Worm (Caenorhabditis elegans) whole organism, L2 larva: ENCODE results near the gene mdh-1.

ENCODE experiments used
- R02D3.7 ChIP-seq: fragments of 150-350 bp; optimal IDR thresholded peaks from 2 replicates; lab custom pipeline; 2014; ENCODE audit warnings: missing biosample characterization, missing genetic modification characterization
- Y55F3AM.14 ChIP-seq: fragments of 200-800 bp; sonication (Bioruptor generic); optimal IDR thresholded peaks from 2 replicates; lab custom pipeline; 2018; ENCODE audit warnings: mild to moderate bottlenecking, missing genetic modification characterization, missing compliant biosample characterization
- alr-1 ChIP-seq: fragments of 150-350 bp; optimal IDR thresholded peaks from 2 replicates; lab custom pipeline; 2014; ENCODE audit warnings: missing biosample characterization, missing genetic modification characterization
- aly-2 ChIP-seq: fragments of 150-350 bp; optimal IDR thresholded peaks from 2 replicates; lab custom pipeline; 2014; ENCODE audit warnings: missing biosample characterization, missing genetic modification characterization
- ceh-16 ChIP-seq: fragments of 150-350 bp; optimal IDR thresholded peaks from 2 replicates; lab custom pipeline; 2014; ENCODE audit warnings: missing biosample characterization, missing genetic modification characterization
- ceh-82 ChIP-seq: fragments of 150-350 bp; optimal IDR thresholded peaks from 2 replicates; lab custom pipeline; 2014; ENCODE audit warnings: missing biosample characterization, missing genetic modification characterization
- crh-2 ChIP-seq: sonication (generic microtip); optimal IDR thresholded peaks from 2 replicates; lab custom pipeline; 2017; ENCODE audit warnings: missing biosample characterization, missing genetic modification characterization
- dmd-4 ChIP-seq: sonication (generic microtip); optimal IDR thresholded peaks from 2 replicates; lab custom pipeline; 2017; ENCODE audit warnings: missing biosample characterization, missing genetic modification characterization
- elt-3 ChIP-seq: sonication (generic microtip); optimal IDR thresholded peaks from 2 replicates; lab custom pipeline; 2017; ENCODE audit warnings: missing biosample characterization, missing genetic modification characterization
- fos-1 ChIP-seq: fragments of 150-350 bp; optimal IDR thresholded peaks from 2 replicates; lab custom pipeline; 2014; ENCODE audit warnings: missing biosample characterization, missing genetic modification characterization
- gmeb-1 ChIP-seq: fragments of 150-350 bp; optimal IDR thresholded peaks from 2 replicates; lab custom pipeline; 2014; ENCODE audit warnings: missing biosample characterization, missing genetic modification characterization
- lin-13 ChIP-seq: fragments of 150-350 bp; optimal IDR thresholded peaks from 2 replicates; lab custom pipeline; 2014; ENCODE audit warnings: missing biosample characterization, missing genetic modification reagents, missing genetic modification characterization
- lin-39 ChIP-seq: fragments of 150-350 bp; optimal IDR thresholded peaks from 2 replicates; lab custom pipeline; 2014; ENCODE audit warnings: missing biosample characterization, missing genetic modification reagents, missing genetic modification characterization
- lsy-2 ChIP-seq, 2 experiments: fragments of 150-350 bp in 1 of 2; sonication (generic microtip) in 1 of 2; optimal IDR thresholded peaks; 2 replicates each; lab custom pipeline; 2014 to 2017; ENCODE audit warnings: missing biosample characterization in 2 of 2, missing genetic modification characterization in 2 of 2
- mab-5 ChIP-seq: fragments of 150-350 bp; optimal IDR thresholded peaks from 2 replicates; lab custom pipeline; 2014; ENCODE audit warnings: missing biosample characterization, missing genetic modification characterization
- mbf-1 ChIP-seq: sonication (generic microtip); optimal IDR thresholded peaks from 2 replicates; lab custom pipeline; 2017; ENCODE audit warnings: missing biosample characterization, missing genetic modification characterization
- mdl-1 ChIP-seq, 2 experiments: fragments of 150-350 bp in 1 of 2; sonication (generic microtip) in 1 of 2; optimal IDR thresholded peaks; 2 replicates each; lab custom pipeline; 2017; ENCODE audit warnings: missing biosample characterization in 2 of 2, missing genetic modification characterization in 2 of 2
- nhr-10 ChIP-seq: sonication (generic microtip); optimal IDR thresholded peaks from 2 replicates; lab custom pipeline; 2017; ENCODE audit warnings: missing biosample characterization, missing genetic modification characterization
- nhr-11 ChIP-seq: fragments of 150-350 bp; optimal IDR thresholded peaks from 2 replicates; lab custom pipeline; 2014; ENCODE audit warnings: missing biosample characterization, missing genetic modification characterization
- nhr-12 ChIP-seq: fragments of 150-350 bp; optimal IDR thresholded peaks from 2 replicates; lab custom pipeline; 2014; ENCODE audit warnings: missing biosample characterization, missing genetic modification characterization
- nhr-129 ChIP-seq: fragments of 150-350 bp; optimal IDR thresholded peaks from 2 replicates; lab custom pipeline; 2014; ENCODE audit warnings: missing biosample characterization, missing genetic modification characterization
- nhr-21 ChIP-seq: fragments of 150-350 bp; optimal IDR thresholded peaks from 2 replicates; lab custom pipeline; 2014; ENCODE audit warnings: missing biosample characterization, missing genetic modification characterization
- nhr-23 ChIP-seq: fragments of 150-350 bp; optimal IDR thresholded peaks from 2 replicates; lab custom pipeline; 2014; ENCODE audit warnings: missing biosample characterization, missing genetic modification reagents, missing genetic modification characterization
- nhr-237 ChIP-seq: fragments of 150-350 bp; optimal IDR thresholded peaks from 2 replicates; lab custom pipeline; 2014; ENCODE audit warnings: missing biosample characterization, missing genetic modification characterization
- nhr-6 ChIP-seq: fragments of 150-350 bp; optimal IDR thresholded peaks from 2 replicates; lab custom pipeline; 2014; ENCODE audit warnings: missing biosample characterization, missing genetic modification characterization
- nhr-77 ChIP-seq: fragments of 150-350 bp; optimal IDR thresholded peaks from 2 replicates; lab custom pipeline; 2014; ENCODE audit warnings: missing biosample characterization, missing genetic modification characterization
- peb-1 ChIP-seq: fragments of 150-350 bp; optimal IDR thresholded peaks from 2 replicates; lab custom pipeline; 2014; ENCODE audit warnings: missing biosample characterization, missing genetic modification characterization
- skn-1 ChIP-seq: sonication (generic microtip); optimal IDR thresholded peaks from 2 replicates; lab custom pipeline; 2017; ENCODE audit warnings: missing biosample characterization, missing genetic modification characterization
- sma-3 ChIP-seq: sonication (generic microtip); optimal IDR thresholded peaks from 2 replicates; lab custom pipeline; 2016; ENCODE audit warnings: missing genetic modification reagents, missing genetic modification characterization, missing compliant biosample characterization
- sma-9 ChIP-seq, 2 experiments: fragments of 150-350 bp in 1 of 2; sonication (generic microtip) in 1 of 2; optimal IDR thresholded peaks; 2 replicates each; lab custom pipeline; 2014 to 2016; ENCODE audit warnings: missing genetic modification characterization in 2 of 2, mild to moderate bottlenecking in 1 of 2, missing biosample characterization in 1 of 2, missing compliant biosample characterization in 1 of 2, missing genetic modification reagents in 1 of 2, moderate library complexity in 1 of 2
- snpc-4 ChIP-seq: fragments of 150-350 bp; optimal IDR thresholded peaks from 2 replicates; lab custom pipeline; 2014; ENCODE audit warnings: missing biosample characterization, missing genetic modification characterization
- unc-55 ChIP-seq: fragments of 150-350 bp; sonication (generic microtip); optimal IDR thresholded peaks from 3 replicates; lab custom pipeline; 2014; ENCODE audit warnings: missing biosample characterization, missing genetic modification reagents, missing genetic modification characterization
- unc-62 ChIP-seq: fragments of 150-350 bp; optimal IDR thresholded peaks from 2 replicates; lab custom pipeline; 2014; ENCODE audit warnings: missing biosample characterization, missing genetic modification reagents, missing genetic modification characterization
- zag-1 ChIP-seq: fragments of 150-350 bp; optimal IDR thresholded peaks from 2 replicates; lab custom pipeline; 2014; ENCODE audit warnings: missing biosample characterization, missing genetic modification characterization
- ztf-1 ChIP-seq: fragments of 200-800 bp; sonication (Bioruptor generic); conservative IDR thresholded peaks from 2 replicates; pipeline ENCODE4 v1.3.6; 2022; ENCODE audit warnings: missing genetic modification characterization, missing compliant biosample characterization
- ztf-4 ChIP-seq: fragments of 150-350 bp; optimal IDR thresholded peaks from 2 replicates; lab custom pipeline; 2014; ENCODE audit warnings: missing biosample characterization, missing genetic modification characterization

mdh-1 gene

DNA sequence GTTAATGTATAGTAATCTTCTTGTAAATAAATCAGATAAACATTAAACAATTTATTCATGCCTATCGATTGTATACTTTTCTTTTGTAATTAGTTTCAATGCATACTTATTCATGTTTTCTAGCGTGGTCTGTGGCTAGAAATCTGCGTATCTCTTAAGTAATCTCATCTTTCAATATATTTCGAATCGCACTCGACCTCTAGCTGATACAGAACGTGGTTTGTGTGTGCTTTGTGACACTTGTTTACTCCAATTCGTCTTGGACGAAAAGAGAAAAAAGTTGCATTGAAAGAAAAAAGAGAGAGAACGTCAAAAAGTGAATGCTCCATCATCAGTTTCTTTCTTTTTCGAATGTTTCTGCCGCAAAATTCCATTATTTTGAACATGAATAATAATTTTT is 17.9 kb downstream of the mdh-1 start:
- TF ChIP-seq nhr-129 (peak; percentile 2), nhr-12 (no peak)
- TF ChIP-seq, all 48 proteins: peak for 1

DNA sequence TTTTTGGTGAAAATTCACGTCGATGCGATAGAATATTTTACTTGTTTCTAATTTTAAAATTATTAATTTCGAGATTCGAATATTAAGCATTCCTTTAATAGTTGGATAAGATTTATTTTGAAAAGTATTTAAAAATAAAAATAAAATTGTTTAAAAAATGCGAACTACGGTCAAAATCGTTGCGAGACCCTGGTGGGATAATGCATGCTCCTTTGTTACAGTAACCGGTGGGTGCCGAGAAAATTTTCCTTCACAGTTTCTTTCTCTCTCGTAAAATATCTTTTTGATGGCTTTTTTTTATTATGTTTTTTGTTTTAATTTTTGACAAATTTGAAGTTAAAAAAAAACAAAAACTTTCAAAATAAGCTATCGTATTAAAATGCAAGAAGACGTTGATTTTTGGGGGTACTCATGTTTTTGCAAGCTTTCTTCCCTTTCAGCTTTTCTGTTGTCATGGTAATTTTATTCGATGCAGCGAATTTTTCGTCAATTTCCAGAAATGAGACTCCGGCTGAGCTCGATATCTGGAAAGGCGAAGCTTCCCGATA is 19.6 kb downstream of the mdh-1 start, which contains the start of gene dgtr-1:
Gene dgtr-1, plus strand, starts transcription at position 498 of the 548 bp plus-strand sequence.
- TF ChIP-seq mdl-1 (tag; optimal IDR thresholded peaks at IDR 0.05; lab: Kevin White, UChicago) (no peak), skn-1 (tag; lab: Kevin White, UChicago) (no peak), sma-9 (GFP tag; optimal IDR thresholded peaks at IDR 0.05; lab: Kevin White, UChicago) (no peak), sma-9 (tag; optimal IDR thresholded peaks at IDR 0.05; lab: Kevin White, UChicago) (no peak), dmd-4 (tag; lab: Kevin White, UChicago) (no peak), ztf-4 (tag; lab: Kevin White, UChicago) (no peak), unc-62 (GFP tag; lab: Kevin White, UChicago) (no peak), nhr-11 (no peak), mab-5 (tag; lab: Kevin White, UChicago) (no peak), Y55F3AM.14 (GFP tag; lab: Kevin White, UChicago) (no peak), ztf-1 (no peak), lin-13 (no peak), nhr-21 (tag; lab: Kevin White, UChicago) (no peak), nhr-6 (no peak), nhr-77 (tag; lab: Kevin White, UChicago) (no peak), unc-55 (no peak), nhr-10 (no peak), ceh-16 (no peak), nhr-23 (tag; lab: Kevin White, UChicago) (no peak), elt-3 (tag; lab: Kevin White, UChicago) (no peak), gmeb-1 (tag; lab: Kevin White, UChicago) (no peak)

DNA sequence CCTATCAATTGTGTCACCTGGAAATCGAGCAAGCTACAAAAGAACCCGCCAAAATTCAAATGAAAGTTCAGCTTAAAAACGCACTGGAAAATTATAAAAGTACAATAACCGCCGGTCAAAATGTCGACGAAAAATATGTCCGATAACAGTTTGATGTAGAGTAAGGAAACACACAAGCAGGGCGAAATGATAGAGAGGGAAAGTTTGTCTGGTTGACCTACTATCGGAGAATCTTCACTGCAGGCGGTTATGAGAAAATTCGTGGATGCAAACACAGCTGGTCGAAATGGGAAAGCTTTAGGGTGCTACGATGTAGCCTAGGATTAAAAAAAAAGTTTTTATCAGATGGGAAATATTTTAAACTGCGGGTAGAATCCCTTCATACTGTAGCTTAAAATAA is 21.0 kb downstream of the mdh-1 start:
- TF ChIP-seq skn-1 (tag; lab: Kevin White, UChicago) = no peak
- peak; percentile 18 for TF ChIP-seq fos-1 (tag; lab: Kevin White, UChicago)

DNA sequence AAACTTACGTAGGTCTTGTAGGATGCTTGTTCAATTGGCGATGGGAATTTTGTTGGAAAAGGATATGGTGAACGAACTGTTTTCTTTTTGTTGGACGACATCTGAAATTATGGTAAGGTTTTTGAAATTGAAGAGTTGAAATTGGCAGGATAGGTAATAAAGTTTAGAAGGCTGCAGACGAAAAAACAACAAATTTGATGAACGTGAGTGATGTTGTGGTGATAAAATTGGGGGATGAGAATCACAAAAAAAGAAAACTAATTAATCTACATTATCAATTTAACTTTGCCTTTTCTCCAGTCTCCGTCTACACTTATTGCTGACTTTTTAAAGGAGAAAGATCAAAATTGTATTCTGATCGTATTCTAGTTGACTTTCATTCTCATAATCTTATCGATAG is 22.5 kb downstream of the mdh-1 start, which contains the start of gene cpt-6:
Gene cpt-6, minus strand, starts transcription at position 101 of the 400 bp plus-strand sequence.
- TF ChIP-seq ztf-1 = no peak
- no peak for TF ChIP-seq dmd-4 (tag; lab: Kevin White, UChicago)
- no peak for TF ChIP-seq peb-1 (tag; lab: Kevin White, UChicago)
- TF ChIP-seq nhr-21 (tag; lab: Kevin White, UChicago) = no peak
- no peak for TF ChIP-seq skn-1 (tag; lab: Kevin White, UChicago)
- no peak for TF ChIP-seq aly-2
- no peak for TF ChIP-seq nhr-237
- TF ChIP-seq ceh-16 = no peak
- no peak for TF ChIP-seq alr-1 (tag; lab: Kevin White, UChicago)
- TF ChIP-seq Y55F3AM.14 (GFP tag; lab: Kevin White, UChicago) = no peak
- TF ChIP-seq sma-3 (GFP tag; lab: Kevin White, UChicago) = no peak
- no peak for TF ChIP-seq mbf-1 (tag; lab: Kevin White, UChicago)
- TF ChIP-seq zag-1 (tag; lab: Kevin White, UChicago) = no peak
- no peak for TF ChIP-seq lsy-2 (tag; optimal IDR thresholded peaks at IDR 0.05; lab: Kevin White, UChicago)
- no peak for TF ChIP-seq ztf-4 (tag; lab: Kevin White, UChicago)
- TF ChIP-seq lin-39 = no peak

DNA sequence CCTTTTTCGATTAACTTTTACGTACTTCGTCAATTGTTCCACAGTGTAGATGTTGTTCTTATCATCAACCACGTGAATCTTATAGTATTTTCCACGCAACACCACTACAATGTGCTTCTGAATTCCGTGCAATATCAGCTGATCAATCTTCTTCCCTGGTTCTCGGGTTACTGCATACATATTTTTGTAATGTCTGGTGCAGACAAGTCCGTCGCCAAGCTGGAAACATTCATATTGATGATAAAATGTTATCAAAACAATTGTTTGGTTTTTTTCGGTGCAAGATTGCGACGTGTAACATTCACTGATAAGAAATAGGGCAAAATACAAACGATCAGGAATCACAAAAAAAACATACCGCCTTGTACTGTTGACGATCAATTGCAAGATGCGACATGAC is 23.8 kb downstream of the mdh-1 start:
- peak; percentile 47 for TF ChIP-seq fos-1 (tag; lab: Kevin White, UChicago)
- TF ChIP-seq crh-2 = peak; percentile 60
- TF ChIP-seq sma-9 (GFP tag; optimal IDR thresholded peaks at IDR 0.05; lab: Kevin White, UChicago) = peak; percentile 39
- TF ChIP-seq sma-9 (tag; optimal IDR thresholded peaks at IDR 0.05; lab: Kevin White, UChicago) = no peak
- no peak for TF ChIP-seq zag-1 (tag; lab: Kevin White, UChicago)
- TF ChIP-seq nhr-129 = no peak
- TF ChIP-seq ceh-82 (tag; lab: Kevin White, UChicago) = no peak
- no peak for TF ChIP-seq nhr-237
- TF ChIP-seq R02D3.7 (tag; lab: Kevin White, UChicago) = no peak
- no peak for TF ChIP-seq snpc-4 (tag; lab: Kevin White, UChicago)
